Fruit fly (Drosophila melanogaster): Measurements from ENCODE around the gene Sbat.
A peak's percentile ranks its signal among the peaks of the same experiment; 100 is the strongest.

Gene Sbat

DNA sequence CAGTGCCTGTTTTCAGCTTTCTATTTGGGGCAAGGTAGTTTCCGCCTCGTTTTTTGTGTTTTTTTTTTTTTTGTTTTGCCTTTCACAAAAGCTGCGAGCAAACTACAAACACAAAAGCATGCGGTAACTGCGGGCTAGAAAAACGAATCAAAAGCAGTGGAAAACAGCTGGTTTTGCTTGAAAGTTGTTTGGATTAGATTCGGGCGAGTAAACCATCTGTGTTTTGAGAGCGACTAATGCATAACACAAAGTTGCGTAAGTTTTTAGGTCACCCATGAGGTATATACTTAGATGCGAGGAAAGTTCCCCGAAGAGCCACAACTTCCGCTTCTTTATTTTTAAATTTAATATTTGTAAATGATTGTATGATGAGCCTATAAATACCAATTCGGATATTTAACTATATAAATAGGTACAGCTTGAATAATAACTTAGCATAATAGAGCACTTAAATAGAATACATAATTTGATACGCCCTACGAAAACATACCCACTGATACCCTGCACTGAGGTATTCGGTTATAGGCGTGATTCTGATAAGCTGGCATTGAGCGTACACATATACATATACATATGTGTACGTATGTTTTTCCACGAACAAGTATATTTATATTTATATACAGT, 5.7 kb upstream of the Sbat start (continued):
- TF ChIP-seq Jarid2 (GFP tag; optimal IDR thresholded peaks at IDR 0.05), result no peak
- no peak for TF ChIP-seq Nf-YA (GFP tag; IDR thresholded peaks at IDR 0.05)
- TF ChIP-seq Dip3 (GFP tag; optimal IDR thresholded peaks at IDR 0.05), result no peak
- no peak for TF ChIP-seq sna (GFP tag; IDR thresholded peaks at IDR 0.05; ENCODE audit: partially characterized antibody)
- TF ChIP-seq CG34224 (GFP tag; IDR thresholded peaks at IDR 0.05; ENCODE audit: partially characterized antibody), result no peak
- TF ChIP-seq CG15514 (GFP tag; optimal IDR thresholded peaks at IDR 0.05), result peak; percentile 57
- TF ChIP-seq CG12236 (GFP tag; optimal IDR thresholded peaks at IDR 0.05), result no peak
- TF ChIP-seq Rfx (GFP tag; IDR thresholded peaks at IDR 0.05), result peak; percentile 62
- TF ChIP-seq Lim3 (GFP tag; IDR thresholded peaks at IDR 0.05), result no peak
- no peak for TF ChIP-seq scrt (GFP tag; optimal IDR thresholded peaks at IDR 0.05)
- peak; percentile 20; the same call in 1 of the 2 replicates for TF ChIP-seq CG14667 (GFP tag; IDR thresholded peaks at IDR 0.05)
- TF ChIP-seq Tbp (GFP tag; optimal IDR thresholded peaks at IDR 0.05), result no peak
- no peak for TF ChIP-seq CG10321 (GFP tag; IDR thresholded peaks at IDR 0.05)
- TF ChIP-seq chm (GFP tag; IDR thresholded peaks at IDR 0.05), result 0 out of 2 replicates have a peak, but pooled peaks have one; percentile 6
- TF ChIP-seq Hmr (GFP tag; optimal IDR thresholded peaks at IDR 0.05), result peak; percentile 67
- TF ChIP-seq CG11085 (GFP tag; IDR thresholded peaks at IDR 0.05), result no peak
- TF ChIP-seq CG12299 (tag; optimal IDR thresholded peaks at IDR 0.05), result no peak
- no peak for TF ChIP-seq chinmo (GFP tag; IDR thresholded peaks at IDR 0.05; ENCODE audit: partially characterized antibody)
- TF ChIP-seq CG15696 (tag; optimal IDR thresholded peaks at IDR 0.05), result no peak
- no peak for TF ChIP-seq Mrtf (GFP tag; IDR thresholded peaks at IDR 0.05)
- TF ChIP-seq Dek (tag; optimal IDR thresholded peaks at IDR 0.05), result peak; percentile 48
- no peak for TF ChIP-seq CG10462 (GFP tag; optimal IDR thresholded peaks at IDR 0.05)
- no peak for TF ChIP-seq prd (optimal IDR thresholded peaks at IDR 0.05)
- TF ChIP-seq prd (GFP tag; IDR thresholded peaks at IDR 0.05), result peak; percentile 31; the same call in 1 of the 3 replicates
- TF ChIP-seq hbn (GFP tag; IDR thresholded peaks at IDR 0.05; ENCODE audit: partially characterized antibody), result no peak
- no peak for TF ChIP-seq Six4 (GFP tag; optimal IDR thresholded peaks at IDR 0.05)
- TF ChIP-seq Ada2b (GFP tag; IDR thresholded peaks at IDR 0.05), result peak; percentile 31; the same call in 1 of the 2 replicates
- TF ChIP-seq stwl (tag; optimal IDR thresholded peaks at IDR 0.05), result no peak
- no peak for TF ChIP-seq mld (GFP tag; IDR thresholded peaks at IDR 0.05; ENCODE audit: partially characterized antibody)
- TF ChIP-seq CG16863 (GFP tag; optimal IDR thresholded peaks at IDR 0.05), result no peak
- TF ChIP-seq CG1792 (GFP tag; optimal IDR thresholded peaks at IDR 0.05), result no peak
- TF ChIP-seq rib (GFP tag; IDR thresholded peaks at IDR 0.05), result no peak
- TF ChIP-seq unpg (GFP tag; optimal IDR thresholded peaks at IDR 0.05), result peak; percentile 12
- TF ChIP-seq Sox100B (GFP tag; optimal IDR thresholded peaks at IDR 0.05), result peak; percentile 19
- peak; percentile 72 for TF ChIP-seq dysf (GFP tag; IDR thresholded peaks at IDR 0.05)
- TF ChIP-seq C15 (GFP tag; IDR thresholded peaks at IDR 0.05), result no peak
- no peak for TF ChIP-seq CG1233 (GFP tag; optimal IDR thresholded peaks at IDR 0.05)
- no peak for TF ChIP-seq Dref (GFP tag; IDR thresholded peaks at IDR 0.05)
- TF ChIP-seq CG8089 (GFP tag; optimal IDR thresholded peaks at IDR 0.05), result no peak
- TF ChIP-seq vnd (GFP tag; IDR thresholded peaks at IDR 0.05; ENCODE audit: partially characterized antibody), result no peak
- TF ChIP-seq CG15269 (tag; optimal IDR thresholded peaks at IDR 0.05), result peak; percentile 73
- no peak for TF ChIP-seq ind (GFP tag; optimal IDR thresholded peaks at IDR 0.05)
- TF ChIP-seq CoRest (tag; optimal IDR thresholded peaks at IDR 0.05), result peak; percentile 55
- no peak for TF ChIP-seq CG12744 (GFP tag; optimal IDR thresholded peaks at IDR 0.05)
- no peak for TF ChIP-seq HLHmδ (GFP tag; optimal IDR thresholded peaks at IDR 0.05)
- no peak for TF ChIP-seq CG3163 (GFP tag; optimal IDR thresholded peaks at IDR 0.05)
- no peak for TF ChIP-seq E2f1 (GFP tag; IDR thresholded peaks at IDR 0.05)
- TF ChIP-seq Poxn (GFP tag; IDR thresholded peaks at IDR 0.05), result no peak
- no peak for TF ChIP-seq CG17802 (tag; optimal IDR thresholded peaks at IDR 0.05)
- TF ChIP-seq CG17359 (tag; optimal IDR thresholded peaks at IDR 0.05), result peak; percentile 49
- TF ChIP-seq yki (optimal IDR thresholded peaks at IDR 0.05), result no peak
